Fruit fly (Drosophila melanogaster) whole organism, pupa: Measurements from ENCODE around the gene CG31406.
A peak's percentile ranks its signal among the peaks of the same experiment; 100 is the strongest.
"Not testable (repeated sequence)": the region's sequence is repeated elsewhere in the genome, so short reads cannot be mapped to it uniquely, and the experiment has no call there.

Experiments
- CG10348 ChIP-seq: fragments of 200-800 bp; sonication (Bioruptor generic); IDR thresholded peaks from 2 replicates; pipeline ENCODE4 v1.3.6; 2022; ENCODE audit warnings: missing biosample characterization, missing genetic modification characterization
- CG12605 ChIP-seq: fragments of 200-800 bp; sonication (Bioruptor generic); IDR thresholded peaks from 2 replicates; pipeline ENCODE4 v1.3.6; 2022; ENCODE audit warnings: missing biosample characterization, missing genetic modification characterization
- CG13204 ChIP-seq: fragments of 200-800 bp; sonication (Bioruptor generic); optimal IDR thresholded peaks from 2 replicates; lab custom pipeline; 2018; ENCODE audit warnings: missing biosample characterization, mild to moderate bottlenecking, missing genetic modification characterization, moderate library complexity
- CG14655 ChIP-seq: fragments of 200-800 bp; sonication (Bioruptor generic); optimal IDR thresholded peaks from 3 replicates; lab custom pipeline; 2017; ENCODE audit warnings: mild to moderate bottlenecking, missing biosample characterization, missing genetic modification reagents, missing genetic modification characterization
- CG15710 ChIP-seq: fragments of 200-800 bp; sonication (Bioruptor generic); optimal IDR thresholded peaks from 2 replicates; lab custom pipeline; 2018; ENCODE audit warnings: missing biosample characterization, mild to moderate bottlenecking, missing genetic modification characterization, moderate library complexity
- CG17806 ChIP-seq: fragments of 200-800 bp; sonication (Bioruptor generic); optimal IDR thresholded peaks from 2 replicates; lab custom pipeline; 2018; ENCODE audit warnings: missing biosample characterization, mild to moderate bottlenecking, missing genetic modification characterization, moderate library complexity
- CG32121 ChIP-seq: fragments of 200-800 bp; sonication (Bioruptor generic); IDR thresholded peaks from 2 replicates; pipeline ENCODE4 v1.3.6; 2022; ENCODE audit warnings: missing biosample characterization, missing genetic modification characterization
- CG34367 ChIP-seq: fragments of 200-800 bp; sonication (Bioruptor generic); optimal IDR thresholded peaks from 2 replicates; lab custom pipeline; 2018; ENCODE audit warnings: missing biosample characterization, mild to moderate bottlenecking, missing genetic modification characterization
- CG4496 ChIP-seq: fragments of 200-800 bp; sonication (Bioruptor generic); IDR thresholded peaks from 3 replicates; pipeline ENCODE4 v1.3.6; 2022; ENCODE audit warnings: missing biosample characterization, missing genetic modification characterization
- CG8159 ChIP-seq: fragments of 200-800 bp; sonication (Bioruptor generic); optimal IDR thresholded peaks from 3 replicates; lab custom pipeline; 2018; ENCODE audit warnings: missing biosample characterization, mild to moderate bottlenecking, missing genetic modification characterization, moderate library complexity
- CG8301 ChIP-seq: fragments of 200-800 bp; sonication (Bioruptor generic); optimal IDR thresholded peaks from 2 replicates; lab custom pipeline; 2018; ENCODE audit warnings: missing biosample characterization, mild to moderate bottlenecking, missing genetic modification characterization
- CG9948 ChIP-seq: fragments of 200-800 bp; sonication (Bioruptor generic); optimal IDR thresholded peaks from 2 replicates; lab custom pipeline; 2018; ENCODE audit warnings: missing biosample characterization, mild to moderate bottlenecking, missing genetic modification characterization, moderate library complexity
- D1 ChIP-seq: fragments of 200-800 bp; sonication (Bioruptor generic); optimal IDR thresholded peaks from 2 replicates; lab custom pipeline; 2018; ENCODE audit warnings: missing biosample characterization, mild to moderate bottlenecking, missing genetic modification characterization, moderate library complexity
- EcR ChIP-seq: fragments of 200-800 bp; sonication (Bioruptor generic); optimal IDR thresholded peaks from 3 replicates; lab custom pipeline; 2019; ENCODE audit warnings: missing biosample characterization, missing genetic modification characterization, mild to moderate bottlenecking, moderate library complexity, missing genetic modification reagents
- Ets98B ChIP-seq: fragments of 200-800 bp; sonication (Bioruptor generic); IDR thresholded peaks from 2 replicates; pipeline ENCODE4 v1.3.6; 2022; ENCODE audit warnings: missing biosample characterization, missing genetic modification characterization
- Pif1A ChIP-seq: fragments of 200-800 bp; sonication (Bioruptor generic); optimal IDR thresholded peaks from 3 replicates; lab custom pipeline; 2016; ENCODE audit warnings: missing biosample characterization, missing genetic modification characterization
- Pif1B ChIP-seq: fragments of 200-800 bp; sonication (Bioruptor generic); optimal IDR thresholded peaks from 3 replicates; lab custom pipeline; 2016; ENCODE audit warnings: missing biosample characterization, missing genetic modification characterization
- Snoo ChIP-seq: fragments of 200-800 bp; sonication (Bioruptor generic); optimal IDR thresholded peaks from 3 replicates; lab custom pipeline; 2017; ENCODE audit warnings: missing biosample characterization, mild to moderate bottlenecking, missing genetic modification characterization, inconsistent platforms
- fd96Ca ChIP-seq: fragments of 200-800 bp; sonication (Bioruptor generic); IDR thresholded peaks from 3 replicates; pipeline ENCODE4 v1.3.6; 2022; ENCODE audit warnings: missing biosample characterization, missing genetic modification characterization
- gl ChIP-seq: fragments of 200-800 bp; sonication (Bioruptor generic); optimal IDR thresholded peaks from 2 replicates; lab custom pipeline; 2018; ENCODE audit warnings: missing biosample characterization, mild to moderate bottlenecking, missing genetic modification characterization
- rn ChIP-seq: fragments of 200-800 bp; sonication (Bioruptor generic); IDR thresholded peaks from 2 replicates; pipeline ENCODE4 v1.3.6; 2022; ENCODE audit warnings: missing biosample characterization, missing genetic modification characterization

The CG31406 gene

DNA sequence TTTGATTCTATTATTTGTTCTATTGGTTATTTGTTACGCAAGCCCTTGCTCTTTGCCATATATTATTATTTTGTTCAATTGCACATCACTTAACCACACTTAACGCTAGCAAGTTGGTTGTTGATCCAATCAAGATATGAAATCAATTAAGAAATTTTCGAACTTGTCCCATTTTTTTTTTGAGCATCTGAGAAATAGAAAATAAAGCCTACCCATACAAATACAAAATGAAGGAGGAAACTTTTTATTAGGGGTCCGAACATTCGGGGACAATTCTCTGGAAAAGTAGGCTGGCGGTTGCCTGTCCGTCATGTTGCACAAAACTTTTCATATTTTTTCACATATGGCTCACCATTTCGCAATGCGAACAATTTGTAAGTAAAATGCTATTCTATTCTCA is 7.9 kb upstream of the CG31406 start, which contains the start of gene CG18545:
Gene CG18545 (plus strand): TSS at position 301 of the 400 bp plus-strand sequence.
- TF ChIP-seq Pif1B (GFP tag; lab: Kevin White, UChicago); rn (GFP tag; lab: Robert Waterston, UW); EcR (GFP tag; lab: Kevin White, UChicago): not testable (repeated sequence)

- no peak for TF ChIP-seq CG32121 (GFP tag; lab: Robert Waterston, UW)
- TF ChIP-seq CG12605 (GFP tag; lab: Robert Waterston, UW): no peak
Measured at dm6 chr3R:10349987-10350386, 1.4 kb downstream of the CG31406 start, which contains the start of gene jumu. Gene jumu (plus strand): TSS chr3R:10350182.

- TF ChIP-seq fd96Ca (GFP tag; lab: Robert Waterston, UW) (no peak), CG4496 (no peak), CG12605 (GFP tag; lab: Robert Waterston, UW) (no peak), rn (GFP tag; lab: Robert Waterston, UW) (no peak), EcR (GFP tag; lab: Kevin White, UChicago) (peak; percentile 55), Pif1A (GFP tag; lab: Kevin White, UChicago) (peak; percentile 61), Pif1B (GFP tag; lab: Kevin White, UChicago) (peak; percentile 70), CG32121 (GFP tag; lab: Robert Waterston, UW) (no peak), Snoo (tag; lab: Kevin White, UChicago) (peak; percentile 79), CG13204 (no peak), CG9948 (tag; lab: Kevin White, UChicago) (peak; percentile 73), Ets98B (GFP tag; lab: Robert Waterston, UW) (no peak), CG34367 (tag; lab: Kevin White, UChicago) (peak; percentile 55), CG17806 (peak; percentile 77), gl (no peak), CG10348 (GFP tag; lab: Robert Waterston, UW) (no peak), CG8301 (peak; percentile 85), CG8159 (peak; percentile 71), D1 (peak; percentile 39), CG14655 (GFP tag; lab: Kevin White, UChicago) (peak; percentile 83), CG15710 (tag; lab: Kevin White, UChicago) (peak; percentile 73)
- TF ChIP-seq, all 21 proteins: peak for 12
Measured at dm6 chr3R:10350741-10351629, 2.4 kb downstream of the CG31406 start.

DNA sequence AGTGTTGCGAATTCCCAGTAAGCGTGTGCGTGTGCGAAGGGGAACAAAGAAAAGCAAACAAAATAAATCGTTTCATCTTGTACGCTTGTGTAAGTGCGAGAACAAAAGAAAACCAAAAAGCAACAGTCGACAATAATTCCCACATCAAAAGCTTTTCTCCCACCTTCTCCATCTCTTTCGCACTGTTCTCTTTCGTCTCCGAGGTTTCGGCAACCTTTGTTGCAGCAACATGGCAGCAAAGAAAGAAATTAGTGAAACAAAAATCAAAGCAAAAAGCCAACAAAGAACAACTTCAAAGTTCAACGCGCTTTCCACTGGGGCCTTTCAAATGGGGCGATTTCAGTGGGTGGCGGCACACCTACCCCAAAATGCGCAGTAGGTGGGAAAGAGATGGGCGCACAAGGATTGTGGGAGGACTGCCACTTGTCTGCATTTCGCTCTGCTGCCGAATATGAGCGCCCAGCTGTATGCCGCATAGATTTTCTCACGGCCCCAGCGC is 3.4 kb downstream of the CG31406 start:
- no peak for TF ChIP-seq Ets98B (GFP tag; lab: Robert Waterston, UW)
- TF ChIP-seq fd96Ca (GFP tag; lab: Robert Waterston, UW): no peak
- TF ChIP-seq gl: peak; percentile 100
- no peak for TF ChIP-seq CG10348 (GFP tag; lab: Robert Waterston, UW)
- peak; percentile 72 for TF ChIP-seq D1
- TF ChIP-seq CG12605 (GFP tag; lab: Robert Waterston, UW): no peak
- TF ChIP-seq CG9948 (tag; lab: Kevin White, UChicago): peak; percentile 96
- peak; percentile 99 for TF ChIP-seq CG14655 (GFP tag; lab: Kevin White, UChicago)
- TF ChIP-seq rn (GFP tag; lab: Robert Waterston, UW): no peak
- no peak for TF ChIP-seq CG32121 (GFP tag; lab: Robert Waterston, UW)
- peak; percentile 93 for TF ChIP-seq Snoo (tag; lab: Kevin White, UChicago)
- TF ChIP-seq CG8159: peak; percentile 98
- peak; percentile 96 for TF ChIP-seq Pif1B (GFP tag; lab: Kevin White, UChicago)
- peak; percentile 96 for TF ChIP-seq Pif1A (GFP tag; lab: Kevin White, UChicago)
- TF ChIP-seq CG8301: peak; percentile 96
- peak; percentile 91 for TF ChIP-seq EcR (GFP tag; lab: Kevin White, UChicago)
- peak; percentile 98 for TF ChIP-seq CG13204
- TF ChIP-seq CG34367 (tag; lab: Kevin White, UChicago): peak; percentile 100
- no peak for TF ChIP-seq CG4496
- TF ChIP-seq CG17806: peak; percentile 97
- TF ChIP-seq CG15710 (tag; lab: Kevin White, UChicago): peak; percentile 99

DNA sequence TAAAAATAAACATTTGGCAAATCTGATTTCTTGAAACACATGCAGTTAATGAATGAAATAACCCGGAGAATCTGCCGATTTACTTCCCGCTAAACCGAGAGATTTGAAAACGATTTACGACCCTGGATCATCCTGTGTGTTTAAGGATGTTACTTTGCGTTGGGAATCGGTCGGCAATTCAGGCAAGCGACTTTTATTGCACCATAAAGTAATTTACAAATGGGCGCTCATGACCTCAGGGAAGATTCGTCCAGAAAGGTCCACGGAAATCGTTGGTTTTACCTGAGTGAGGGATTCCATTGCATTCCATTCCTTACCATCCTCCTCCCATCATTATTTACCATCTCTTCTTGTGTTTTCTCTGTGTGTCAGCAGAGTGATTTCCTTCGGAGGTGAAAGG is 4.3 kb downstream of the CG31406 start:
- TF ChIP-seq CG9948 (tag; lab: Kevin White, UChicago): no peak
- TF ChIP-seq CG4496: no peak
- no peak for TF ChIP-seq CG12605 (GFP tag; lab: Robert Waterston, UW)
- TF ChIP-seq, all 21 proteins: peak for 0

DNA sequence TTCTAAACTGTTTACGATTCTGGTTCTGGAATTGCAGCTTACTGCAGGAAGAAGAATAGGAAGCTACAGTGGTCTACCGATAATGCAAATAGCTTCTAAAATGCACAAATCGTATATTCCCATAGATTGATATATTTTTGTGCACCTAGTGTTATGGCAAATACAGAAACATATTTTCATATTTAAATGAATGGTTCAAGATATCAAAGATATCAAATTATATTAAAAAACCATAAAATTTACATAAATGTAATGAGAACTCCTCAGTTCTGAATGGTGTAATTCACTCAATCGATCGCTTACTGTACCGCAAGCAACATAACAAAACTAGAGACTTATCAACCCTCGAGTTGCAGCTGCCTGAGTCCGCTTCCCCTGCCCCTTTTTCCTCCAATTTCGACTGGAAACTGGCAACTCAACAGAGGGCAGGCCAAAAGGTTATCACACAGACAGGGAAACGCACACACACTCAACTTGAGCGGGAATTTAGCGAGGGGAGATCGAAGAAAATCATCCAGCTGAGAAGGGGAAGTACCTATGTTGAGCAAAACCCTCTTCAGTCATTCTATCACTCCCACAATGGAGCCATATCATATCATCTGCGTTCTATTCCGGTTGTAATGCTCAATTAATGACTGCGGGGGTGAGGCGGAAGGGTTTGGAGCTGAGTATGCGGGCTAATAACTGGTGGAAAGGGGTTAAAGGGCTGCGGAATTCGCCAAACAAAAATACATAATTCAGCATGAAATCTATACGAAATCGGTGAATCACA is 5.6 kb downstream of the CG31406 start:
- TF ChIP-seq CG13204: no peak
- TF ChIP-seq CG8159: peak; percentile 59
- TF ChIP-seq EcR (GFP tag; lab: Kevin White, UChicago): no peak
- peak; percentile 33 for TF ChIP-seq CG9948 (tag; lab: Kevin White, UChicago)
- TF ChIP-seq CG32121 (GFP tag; lab: Robert Waterston, UW): no peak
- no peak for TF ChIP-seq CG12605 (GFP tag; lab: Robert Waterston, UW)
- TF ChIP-seq Pif1B (GFP tag; lab: Kevin White, UChicago): no peak
- TF ChIP-seq CG15710 (tag; lab: Kevin White, UChicago): peak; percentile 45
- TF ChIP-seq D1: no peak
- no peak for TF ChIP-seq rn (GFP tag; lab: Robert Waterston, UW)
- TF ChIP-seq gl: no peak
- peak; percentile 56 for TF ChIP-seq CG14655 (GFP tag; lab: Kevin White, UChicago)
- TF ChIP-seq CG8301: peak; percentile 45
- peak; percentile 0 for TF ChIP-seq CG34367 (tag; lab: Kevin White, UChicago)
- peak; percentile 25 for TF ChIP-seq CG17806
- TF ChIP-seq Pif1A (GFP tag; lab: Kevin White, UChicago): peak; percentile 22
